Fruit fly (Drosophila melanogaster): Measurements from ENCODE around the gene HDAC11.

The HDAC11 gene

DNA sequence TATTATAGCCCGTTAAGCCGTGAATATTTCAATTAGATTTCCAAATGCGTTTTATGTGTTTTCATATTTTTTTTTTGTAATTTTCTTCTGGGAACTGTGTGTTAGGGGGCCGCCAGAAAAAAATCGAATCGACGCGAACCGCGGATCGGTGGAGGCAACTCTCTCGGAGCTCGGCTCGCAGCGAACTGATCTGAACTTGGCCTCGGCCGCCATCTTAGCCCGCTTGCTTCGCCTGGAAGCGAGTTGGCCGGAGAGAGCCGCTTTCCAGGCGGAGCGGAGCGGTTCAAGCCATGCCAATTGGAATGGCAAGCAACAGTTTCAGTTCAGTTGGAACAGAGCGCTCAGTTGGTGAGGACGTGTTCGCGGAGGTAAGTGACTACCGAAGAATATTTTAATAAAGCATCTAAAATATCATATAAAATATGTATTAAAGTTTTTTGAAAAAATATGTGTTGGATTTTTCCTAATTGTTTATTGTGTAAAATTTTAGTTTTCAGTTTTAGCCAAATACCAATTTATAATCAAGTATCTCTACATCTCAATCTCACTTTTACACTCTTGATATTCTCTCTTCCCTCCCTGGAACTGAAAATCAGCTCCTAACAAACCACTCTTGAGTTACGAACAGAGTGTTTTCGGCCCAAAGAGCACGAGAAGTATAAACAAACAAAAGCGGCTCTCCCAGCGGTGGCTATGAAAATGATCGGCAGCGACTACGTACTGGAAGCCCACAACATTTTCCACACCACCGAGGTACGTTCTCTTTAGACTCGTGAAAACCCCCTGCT lies 38.6 kb upstream of the HDAC11 start, which contains the start of the genes CG31121 and CG11069 (continued):
- TF ChIP-seq D (optimal IDR thresholded peaks at IDR 0.05), result no peak
- no peak for TF ChIP-seq D (GFP tag; optimal IDR thresholded peaks at IDR 0.05)
- TF ChIP-seq CG15479 (GFP tag; optimal IDR thresholded peaks at IDR 0.05), result no peak
- TF ChIP-seq pnt (GFP tag; optimal IDR thresholded peaks at IDR 0.05), result no peak
- no peak for TF ChIP-seq C15 (GFP tag; IDR thresholded peaks at IDR 0.05)
- no peak for TF ChIP-seq Ravus (GFP tag; IDR thresholded peaks at IDR 0.05)
- TF ChIP-seq insv (GFP tag; optimal IDR thresholded peaks at IDR 0.05), result peak in 1 of 2 experiments; percentile 88
- no peak for TF ChIP-seq her (GFP tag; optimal IDR thresholded peaks at IDR 0.05)
- no peak for TF ChIP-seq eyg (GFP tag; optimal IDR thresholded peaks at IDR 0.05)
- no peak for TF ChIP-seq CG31441 (GFP tag; IDR thresholded peaks at IDR 0.05)
- peak; percentile 80 for TF ChIP-seq Jarid2 (GFP tag; optimal IDR thresholded peaks at IDR 0.05)
- peak in 1 of 2 experiments; percentile 2 for TF ChIP-seq Hr78 (GFP tag; optimal IDR thresholded peaks at IDR 0.05)
- no peak for TF ChIP-seq CG3726 (GFP tag; IDR thresholded peaks at IDR 0.05)
- no peak for TF ChIP-seq abd-A (tag; optimal IDR thresholded peaks at IDR 0.05)
- no peak for TF ChIP-seq CG7745 (tag; optimal IDR thresholded peaks at IDR 0.05)
- peak; percentile 24 for TF ChIP-seq pros (GFP tag; optimal IDR thresholded peaks at IDR 0.05)
- no peak for TF ChIP-seq CG7372 (GFP tag; IDR thresholded peaks at IDR 0.05)
- TF ChIP-seq Lhr (GFP tag; optimal IDR thresholded peaks at IDR 0.05), result no peak
- no peak for TF ChIP-seq CG6272 (GFP tag; IDR thresholded peaks at IDR 0.05)
- no peak for TF ChIP-seq sr (GFP tag; IDR thresholded peaks at IDR 0.05)
- peak; percentile 74 for TF ChIP-seq z (GFP tag; IDR thresholded peaks at IDR 0.05)
- no peak for TF ChIP-seq CHES-1-like (GFP tag; optimal IDR thresholded peaks at IDR 0.05)
- TF ChIP-seq CG11723 (GFP tag; optimal IDR thresholded peaks at IDR 0.05), result no peak
- TF ChIP-seq CG18476 (GFP tag; optimal IDR thresholded peaks at IDR 0.05), result no peak
- TF ChIP-seq Opbp (GFP tag; IDR thresholded peaks at IDR 0.05; ENCODE audit: partially characterized antibody), result 0 out of 3 replicates have a peak, but pooled peaks have one; percentile 42
- 0 out of 3 replicates have a peak, but pooled peaks have one; percentile 43 for TF ChIP-seq otp (GFP tag; IDR thresholded peaks at IDR 0.05)
- TF ChIP-seq Xrp1 (GFP tag; IDR thresholded peaks at IDR 0.05), result 0 out of 2 replicates have a peak, but pooled peaks have one; percentile 5
- no peak for TF ChIP-seq CG17361 (GFP tag; IDR thresholded peaks at IDR 0.05)
- no peak for TF ChIP-seq Spps (tag; optimal IDR thresholded peaks at IDR 0.05)
- TF ChIP-seq h (optimal IDR thresholded peaks at IDR 0.05), result no peak
- TF ChIP-seq row (GFP tag; IDR thresholded peaks at IDR 0.05), result no peak; the same call in 2 of the 3 replicates
- TF ChIP-seq CG30431 (GFP tag; optimal IDR thresholded peaks at IDR 0.05), result no peak
- no peak for TF ChIP-seq CG14014 (GFP tag; IDR thresholded peaks at IDR 0.05)
- 0 out of 3 replicates have a peak, but pooled peaks have one; percentile 24 for TF ChIP-seq zfh1 (GFP tag; IDR thresholded peaks at IDR 0.05)
- TF ChIP-seq shn (GFP tag; optimal IDR thresholded peaks at IDR 0.05), result no peak
- no peak for TF ChIP-seq esg (GFP tag; conservative IDR thresholded peaks at IDR 0.05)
- TF ChIP-seq TFAM (GFP tag; optimal IDR thresholded peaks at IDR 0.05), result no peak
- no peak for TF ChIP-seq CG18599 (GFP tag; optimal IDR thresholded peaks at IDR 0.05)
- no peak for TF ChIP-seq Hr51 (GFP tag; optimal IDR thresholded peaks at IDR 0.05)
- no peak for TF ChIP-seq D19A (tag; optimal IDR thresholded peaks at IDR 0.05)
- no peak for TF ChIP-seq Hand (GFP tag; optimal IDR thresholded peaks at IDR 0.05)
- no peak for TF ChIP-seq pan (optimal IDR thresholded peaks at IDR 0.05)
- TF ChIP-seq pan (GFP tag; optimal IDR thresholded peaks at IDR 0.05 in 1 of 2, IDR thresholded peaks at IDR 0.05 in 1 of 2), result peak in 1 of 2 experiments; percentile 20
- no peak for TF ChIP-seq caup (GFP tag; optimal IDR thresholded peaks at IDR 0.05; ENCODE audit: severe bottlenecking)
- peak; percentile 45 for TF ChIP-seq bbx (GFP tag; IDR thresholded peaks at IDR 0.05; ENCODE audit: partially characterized antibody)
- peak; percentile 38 for TF ChIP-seq CG5180 (GFP tag; optimal IDR thresholded peaks at IDR 0.05)
- TF ChIP-seq HmgD (GFP tag; optimal IDR thresholded peaks at IDR 0.05), result no peak
- TF ChIP-seq emc (GFP tag; optimal IDR thresholded peaks at IDR 0.05), result no peak
- no peak for TF ChIP-seq NfI (GFP tag; optimal IDR thresholded peaks at IDR 0.05)
